Worm (Caenorhabditis elegans) whole organism, L1 larva: ENCODE results near the gene C25F9.11.
A peak's percentile ranks its signal among the peaks of the same experiment; 100 is the strongest.

ENCODE experiments used
- C04F5.9 ChIP-seq: sonication (generic microtip); optimal IDR thresholded peaks from 2 replicates; lab custom pipeline; 2016; ENCODE audit warnings: missing genetic modification characterization, missing compliant biosample characterization
- C34B4.2 ChIP-seq: sonication (generic microtip); optimal IDR thresholded peaks from 2 replicates; lab custom pipeline; 2017; ENCODE audit warnings: mild to moderate bottlenecking, missing genetic modification characterization, missing compliant biosample characterization
- Y116A8C.19 ChIP-seq: sonication (generic microtip); optimal IDR thresholded peaks from 2 replicates; lab custom pipeline; 2016; ENCODE audit warnings: missing compliant biosample characterization, missing genetic modification characterization, borderline replicate concordance
- alr-1 ChIP-seq: fragments of 200-800 bp; sonication (Bioruptor generic); optimal IDR thresholded peaks from 2 replicates; lab custom pipeline; 2018; ENCODE audit warnings: borderline replicate concordance, mild to moderate bottlenecking, missing genetic modification characterization, missing compliant biosample characterization
- ceh-82 ChIP-seq, 3 experiments: fragments of 150-350 bp in 1 of 3; sonication (generic microtip) in 2 of 3; optimal IDR thresholded peaks; 2 replicates each; lab custom pipeline; 2014 to 2017; ENCODE audit warnings: missing biosample characterization in 3 of 3, missing genetic modification characterization in 3 of 3
- ceh-88 ChIP-seq: fragments of 200-800 bp; sonication (Bioruptor generic); IDR thresholded peaks from 2 replicates; pipeline ENCODE4 v1.3.6; 2022; ENCODE audit warnings: missing genetic modification characterization, missing compliant biosample characterization
- dpl-1 ChIP-seq, 3 experiments: fragments of 150-350 bp in 2 of 3; sonication (generic microtip) in 1 of 3; optimal IDR thresholded peaks; 2 replicates each; lab custom pipeline; 2014 to 2017; ENCODE audit warnings: missing biosample characterization in 3 of 3, missing genetic modification characterization in 3 of 3, missing genetic modification reagents in 3 of 3
- efl-1 ChIP-seq, 4 experiments: fragments of 150-350 bp; optimal IDR thresholded peaks in 3 of 4; peaks in 1 of 4; 1 replicate in 1 of 4; 2 replicates in 3 of 4; lab custom pipeline; 2014; ENCODE audit warnings: missing biosample characterization in 2 of 4, missing genetic modification characterization in 2 of 4, missing genetic modification reagents in 2 of 4
- efl-3 ChIP-seq: fragments of 200-800 bp; sonication (Bioruptor generic); optimal IDR thresholded peaks from 2 replicates; lab custom pipeline; 2018; ENCODE audit warnings: mild to moderate bottlenecking, missing genetic modification characterization, missing compliant biosample characterization
- elt-2 ChIP-seq: sonication (generic microtip); optimal IDR thresholded peaks from 2 replicates; lab custom pipeline; 2016; ENCODE audit warnings: missing genetic modification characterization, mild to moderate bottlenecking, inconsistent platforms, missing compliant biosample characterization, missing genetic modification reagents
- elt-3 ChIP-seq, 6 experiments: fragments of 150-350 bp in 1 of 6; sonication (generic microtip); optimal IDR thresholded peaks; 2 replicates each; lab custom pipeline; 2017 to 2018; ENCODE audit warnings: missing biosample characterization in 6 of 6, missing genetic modification characterization in 6 of 6, inconsistent platforms in 1 of 6
- ets-5 ChIP-seq: fragments of 200-800 bp; sonication (Bioruptor generic); IDR thresholded peaks from 2 replicates; pipeline ENCODE4 v1.3.6; 2022; ENCODE audit warnings: missing genetic modification characterization, missing compliant biosample characterization
- fkh-4 ChIP-seq: sonication (generic microtip); optimal IDR thresholded peaks from 2 replicates; lab custom pipeline; 2016; ENCODE audit warnings: missing compliant biosample characterization, missing genetic modification characterization, borderline replicate concordance
- grh-1 ChIP-seq: fragments of 200-800 bp; sonication (Bioruptor generic); IDR thresholded peaks from 2 replicates; pipeline ENCODE4 v1.3.6; 2022; ENCODE audit warnings: missing genetic modification reagents, missing genetic modification characterization, missing compliant biosample characterization
- irx-1 ChIP-seq: sonication (generic microtip); optimal IDR thresholded peaks from 2 replicates; lab custom pipeline; 2016; ENCODE audit warnings: missing genetic modification characterization, missing compliant biosample characterization
- jun-1 ChIP-seq: fragments of 150-350 bp; optimal IDR thresholded peaks from 2 replicates; lab custom pipeline; 2014; ENCODE audit warnings: missing biosample characterization, missing genetic modification reagents, missing genetic modification characterization
- lin-35 ChIP-seq, 2 experiments: fragments of 150-350 bp; optimal IDR thresholded peaks; 2 replicates each; lab custom pipeline; 2014; ENCODE audit warnings: missing biosample characterization in 2 of 2, missing genetic modification characterization in 2 of 2, missing genetic modification reagents in 2 of 2
- lin-39 ChIP-seq: fragments of 150-350 bp; optimal IDR thresholded peaks from 2 replicates; lab custom pipeline; 2014; ENCODE audit warnings: missing biosample characterization, missing genetic modification reagents, missing genetic modification characterization
- lir-3 ChIP-seq: sonication (generic microtip); optimal IDR thresholded peaks from 2 replicates; lab custom pipeline; 2016; ENCODE audit warnings: mild to moderate bottlenecking, missing genetic modification characterization, moderate library complexity, missing compliant biosample characterization; ENCODE audit not compliant: poor library complexity
- mef-2 ChIP-seq: fragments of 150-350 bp; optimal IDR thresholded peaks from 2 replicates; lab custom pipeline; 2014; ENCODE audit warnings: missing biosample characterization, missing genetic modification characterization
- mep-1 ChIP-seq: fragments of 150-350 bp; optimal IDR thresholded peaks from 2 replicates; lab custom pipeline; 2014; ENCODE audit warnings: missing biosample characterization, missing genetic modification characterization
- nhr-12 ChIP-seq: sonication (generic microtip); optimal IDR thresholded peaks from 2 replicates; lab custom pipeline; 2017; ENCODE audit warnings: missing biosample characterization, missing genetic modification characterization
- nhr-19 ChIP-seq: fragments of 200-800 bp; sonication (Bioruptor generic); conservative IDR thresholded peaks from 2 replicates; pipeline ENCODE4 v1.3.6; 2022; ENCODE audit warnings: missing genetic modification characterization, missing compliant biosample characterization
- nhr-20 ChIP-seq: sonication (generic microtip); optimal IDR thresholded peaks from 2 replicates; lab custom pipeline; 2016; ENCODE audit warnings: mild to moderate bottlenecking, missing genetic modification characterization, missing compliant biosample characterization
- nhr-84 ChIP-seq: sonication (generic microtip); optimal IDR thresholded peaks from 2 replicates; lab custom pipeline; 2017; ENCODE audit warnings: missing biosample characterization, missing genetic modification characterization
- pqm-1 ChIP-seq: sonication (generic microtip); optimal IDR thresholded peaks from 3 replicates; lab custom pipeline; 2017; ENCODE audit warnings: missing biosample characterization, missing genetic modification characterization
- skn-1 ChIP-seq: fragments of 150-350 bp; optimal IDR thresholded peaks from 2 replicates; lab custom pipeline; 2014; ENCODE audit warnings: missing biosample characterization, missing genetic modification characterization
- snpc-4 ChIP-seq: fragments of 150-350 bp; optimal IDR thresholded peaks from 2 replicates; lab custom pipeline; 2014; ENCODE audit warnings: missing biosample characterization, missing genetic modification characterization
- snu-23 ChIP-seq: sonication (generic microtip); optimal IDR thresholded peaks from 2 replicates; lab custom pipeline; 2016; ENCODE audit warnings: missing genetic modification characterization, missing compliant biosample characterization
- sptf-1 ChIP-seq: fragments of 150-350 bp; optimal IDR thresholded peaks from 2 replicates; lab custom pipeline; 2014; ENCODE audit warnings: missing biosample characterization, missing genetic modification characterization
- tlp-1 ChIP-seq: fragments of 150-350 bp; optimal IDR thresholded peaks from 2 replicates; lab custom pipeline; 2014; ENCODE audit warnings: missing biosample characterization, missing genetic modification characterization
- unc-62 ChIP-seq: fragments of 150-350 bp; optimal IDR thresholded peaks from 2 replicates; lab custom pipeline; 2014; ENCODE audit warnings: missing biosample characterization, missing genetic modification reagents, missing genetic modification characterization
- zag-1 ChIP-seq: fragments of 150-350 bp; optimal IDR thresholded peaks from 2 replicates; lab custom pipeline; 2014; ENCODE audit warnings: missing biosample characterization, missing genetic modification characterization
- ztf-4 ChIP-seq: fragments of 150-350 bp; optimal IDR thresholded peaks from 2 replicates; lab custom pipeline; 2014; ENCODE audit warnings: missing biosample characterization, missing genetic modification characterization

C25F9.11 gene

ce11 chrV:19468083-19468482 lies 35.2 kb upstream of the C25F9.11 start, which contains the start of gene Y43F8B.12:
Gene Y43F8B.12, plus strand, starts transcription at chrV:19468383.
- TF ChIP-seq unc-62 (GFP tag; lab: Kevin White, UChicago) (no peak), nhr-19 (GFP tag; lab: Robert Waterston, UW) (no peak), C04F5.9 (tag; lab: Kevin White, UChicago) (no peak), ceh-82 (tag; optimal IDR thresholded peaks at IDR 0.05; lab: Kevin White, UChicago) (no peak), ceh-88 (GFP tag; lab: Robert Waterston, UW) (no peak), lir-3 (tag; lab: Kevin White, UChicago) (no peak), nhr-20 (no peak), Y116A8C.19 (tag; lab: Kevin White, UChicago) (no peak), dpl-1 (GFP tag; optimal IDR thresholded peaks at IDR 0.05; lab: Kevin White, UChicago) (no peak), nhr-84 (tag; lab: Kevin White, UChicago) (no peak), C34B4.2 (tag; lab: Kevin White, UChicago) (no peak), zag-1 (tag; lab: Kevin White, UChicago) (no peak), lin-35 (GFP tag; optimal IDR thresholded peaks at IDR 0.05; lab: Kevin White, UChicago) (no peak), irx-1 (tag; lab: Kevin White, UChicago) (no peak), alr-1 (no peak), ztf-4 (tag; lab: Kevin White, UChicago) (no peak), lin-39 (tag; lab: Kevin White, UChicago) (no peak), jun-1 (tag; lab: Kevin White, UChicago) (no peak), elt-3 (tag; optimal IDR thresholded peaks at IDR 0.05; lab: Kevin White, UChicago) (no peak), sptf-1 (tag; lab: Kevin White, UChicago) (no peak)

- TF ChIP-seq lin-35 (GFP tag; optimal IDR thresholded peaks at IDR 0.05; lab: Kevin White, UChicago) = peak in 1 of 2 experiments; percentile 7
- peak; percentile 48 for TF ChIP-seq elt-2
- TF ChIP-seq mef-2 (tag; lab: Kevin White, UChicago) = no peak
Measured at ce11 chrV:19467574-19467973, 34.7 kb upstream of the C25F9.11 start, which contains the start of gene Y43F8B.23. Gene Y43F8B.23, minus strand, starts transcription at chrV:19467648.

ce11 chrV:19466775-19467174 lies 33.9 kb upstream of the C25F9.11 start:
- TF ChIP-seq snpc-4 (tag; lab: Kevin White, UChicago) = peak; percentile 48

- TF ChIP-seq mep-1 (tag; lab: Kevin White, UChicago) (no peak), elt-2 (no peak), efl-3 (no peak), nhr-12 (no peak), fkh-4 (tag; lab: Kevin White, UChicago) (no peak), ceh-88 (GFP tag; lab: Robert Waterston, UW) (no peak), grh-1 (no peak)
Measured at ce11 chrV:19462612-19463011, 29.7 kb upstream of the C25F9.11 start, which contains the start of gene Y43F8B.25. Gene Y43F8B.25, plus strand, starts transcription at chrV:19462912.

ce11 chrV:19462020-19462419 lies 29.1 kb upstream of the C25F9.11 start, which contains the start of gene Y43F8B.15:
Gene Y43F8B.15, minus strand, starts transcription at chrV:19462120.
- TF ChIP-seq lin-35 (GFP tag; optimal IDR thresholded peaks at IDR 0.05; lab: Kevin White, UChicago) (no peak), nhr-19 (GFP tag; lab: Robert Waterston, UW) (no peak), zag-1 (tag; lab: Kevin White, UChicago) (no peak), snu-23 (GFP tag; lab: Kevin White, UChicago) (no peak), fkh-4 (tag; lab: Kevin White, UChicago) (no peak)

- TF ChIP-seq pqm-1 (tag; lab: Kevin White, UChicago) (no peak), tlp-1 (tag; lab: Kevin White, UChicago) (no peak), fkh-4 (tag; lab: Kevin White, UChicago) (no peak), ets-5 (GFP tag; lab: Robert Waterston, UW) (no peak), skn-1 (tag; lab: Kevin White, UChicago) (no peak), efl-1 (optimal IDR thresholded peaks at IDR 0.05; lab: Kevin White, UChicago) (no peak), efl-1 (GFP tag; optimal IDR thresholded peaks at IDR 0.05 in 1 of 2; lab: Kevin White, UChicago) (peak in 1 of 2 experiments; percentile 52), Y116A8C.19 (tag; lab: Kevin White, UChicago) (no peak), jun-1 (tag; lab: Kevin White, UChicago) (no peak), lin-35 (GFP tag; optimal IDR thresholded peaks at IDR 0.05; lab: Kevin White, UChicago) (no peak)
- TF ChIP-seq, all 84 proteins: peak for 1
Measured at ce11 chrV:19457120-19457519, 24.2 kb upstream of the C25F9.11 start, which contains the start of gene Y43F8B.24. Gene Y43F8B.24, plus strand, starts transcription at chrV:19457420.
